Worm (Caenorhabditis elegans): Measurements from ENCODE around the gene M106.2.

ce11 chrII:10798429-10798893, 51.3 kb downstream of the M106.2 start, which contains the start of gene npp-19:
- TF ChIP-seq akir-1 (GFP tag; optimal IDR thresholded peaks at IDR 0.05) (no peak), egrh-3 (GFP tag; IDR thresholded peaks at IDR 0.05) (no peak), unc-130 (GFP tag; optimal IDR thresholded peaks at IDR 0.05) (no peak)

Measured in whole organism, young adult.